Fruit fly (Drosophila melanogaster) whole organism, embryonic: ENCODE measurements around the gene HemK2.

Experiments used
- CG4328 ChIP-seq: fragments of 200-800 bp; sonication (Bioruptor generic); optimal IDR thresholded peaks from 3 replicates; lab custom pipeline; 2017; ENCODE audit warnings: missing biosample characterization, missing genetic modification reagents, missing genetic modification characterization
- HHEX ChIP-seq: fragments of 200-800 bp; sonication (Bioruptor generic); optimal IDR thresholded peaks from 3 replicates; lab custom pipeline; 2017; ENCODE audit warnings: missing biosample characterization, mild to moderate bottlenecking, missing genetic modification characterization, missing genetic modification reagents
- Hsf ChIP-seq: fragments of 200-800 bp; sonication (Bioruptor generic); optimal IDR thresholded peaks from 3 replicates; lab custom pipeline; 2016; ENCODE audit warnings: missing biosample characterization, missing genetic modification characterization
- jigr1 ChIP-seq: fragments of 200-800 bp; sonication (Bioruptor generic); IDR thresholded peaks from 3 replicates; pipeline ENCODE4 v1.3.6; 2022; ENCODE audit warnings: missing biosample characterization, missing genetic modification characterization

DNA sequence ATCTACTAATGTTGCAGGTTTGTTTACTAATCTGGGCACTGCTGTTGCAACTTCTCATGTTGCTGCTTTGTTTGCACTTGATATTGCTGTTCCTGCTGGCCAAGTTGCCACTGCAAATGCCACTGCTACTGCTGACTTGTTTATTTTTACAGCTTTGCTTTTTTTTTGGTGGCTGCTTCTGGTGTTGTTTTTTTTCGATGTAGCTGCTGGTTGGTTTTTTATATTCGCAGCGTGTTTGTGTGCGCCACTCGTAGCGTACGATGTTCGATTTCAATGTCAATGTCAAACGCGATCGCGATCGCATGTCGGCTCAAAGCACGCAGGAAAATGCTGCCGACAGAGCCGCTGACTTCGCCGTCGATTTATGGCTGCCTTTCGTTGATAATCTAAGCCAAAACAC, 31.7 kb downstream of the HemK2 start:
- TF ChIP-seq Hsf (GFP tag; lab: Kevin White, UChicago), result no peak
- no peak for TF ChIP-seq CG4328 (GFP tag; lab: Kevin White, UChicago)
- no peak for TF ChIP-seq jigr1 (GFP tag; lab: Robert Waterston, UW)
- TF ChIP-seq HHEX (GFP tag; lab: Kevin White, UChicago), result no peak
